Fruit fly (Drosophila melanogaster) whole organism, embryonic: Measurements from ENCODE around the gene Tre1.

Source experiments
- CG12659 ChIP-seq: fragments of 200-800 bp; sonication (Bioruptor generic); optimal IDR thresholded peaks from 3 replicates; lab custom pipeline; 2017; ENCODE audit warnings: mild to moderate bottlenecking, missing biosample characterization, missing genetic modification reagents, missing genetic modification characterization
- CG13894 ChIP-seq: fragments of 200-800 bp; sonication (Bioruptor generic); optimal IDR thresholded peaks from 3 replicates; lab custom pipeline; 2018; ENCODE audit warnings: missing biosample characterization, mild to moderate bottlenecking, missing genetic modification characterization, moderate library complexity
- CG15696 ChIP-seq: fragments of 200-800 bp; sonication (Bioruptor generic); optimal IDR thresholded peaks from 2 replicates; lab custom pipeline; 2019; ENCODE audit warnings: missing biosample characterization, mild to moderate bottlenecking, missing genetic modification characterization, moderate library complexity
- CG16779 ChIP-seq: fragments of 200-800 bp; sonication (Bioruptor generic); IDR thresholded peaks from 2 replicates; pipeline ENCODE4 v1.3.6; 2022; ENCODE audit warnings: missing biosample characterization, missing genetic modification characterization
- CG18262 ChIP-seq: fragments of 200-800 bp; optimal IDR thresholded peaks from 3 replicates; lab custom pipeline; 2019; ENCODE audit warnings: missing biosample characterization, mild to moderate bottlenecking, missing genetic modification characterization, moderate library complexity
- CG4707 ChIP-seq: fragments of 200-800 bp; sonication (Bioruptor generic); optimal IDR thresholded peaks from 2 replicates; lab custom pipeline; 2018; ENCODE audit warnings: missing biosample characterization, mild to moderate bottlenecking, missing genetic modification characterization, moderate library complexity
- CG6765 ChIP-seq: fragments of 200-800 bp; sonication (Bioruptor generic); optimal IDR thresholded peaks from 3 replicates; lab custom pipeline; 2017; ENCODE audit warnings: missing biosample characterization, mild to moderate bottlenecking, missing genetic modification characterization
- CG6854 ChIP-seq: fragments of 200-800 bp; sonication (Bioruptor generic); optimal IDR thresholded peaks from 3 replicates; lab custom pipeline; 2017; ENCODE audit warnings: missing biosample characterization, mild to moderate bottlenecking, missing genetic modification characterization
- Dek ChIP-seq: fragments of 200-800 bp; sonication (Bioruptor generic); optimal IDR thresholded peaks from 3 replicates; lab custom pipeline; 2019; ENCODE audit warnings: missing biosample characterization, mild to moderate bottlenecking, missing genetic modification characterization, moderate library complexity
- Pdp1 ChIP-seq, 2 experiments: fragments of 200-800 bp; sonication (Bioruptor generic); optimal IDR thresholded peaks; 3 replicates each; lab custom pipeline; 2016; ENCODE audit warnings: missing biosample characterization in 2 of 2, missing genetic modification characterization in 2 of 2, mild to moderate bottlenecking in 1 of 2, moderate library complexity in 1 of 2
- crp ChIP-seq, 2 experiments: fragments of 200-800 bp; sonication (Bioruptor generic); optimal IDR thresholded peaks; 2 replicates in 1 of 2; 3 replicates in 1 of 2; lab custom pipeline; 2017; ENCODE audit warnings: missing biosample characterization in 2 of 2, missing genetic modification characterization in 2 of 2, mild to moderate bottlenecking in 1 of 2, moderate library complexity in 1 of 2
- grn ChIP-seq: fragments of 200-800 bp; sonication (Bioruptor generic); optimal IDR thresholded peaks from 3 replicates; lab custom pipeline; 2017; ENCODE audit warnings: missing biosample characterization, missing genetic modification characterization
- jumu ChIP-seq: fragments of 200-800 bp; sonication (Bioruptor generic); optimal IDR thresholded peaks from 3 replicates; lab custom pipeline; 2016; ENCODE audit warnings: missing biosample characterization, missing genetic modification characterization
- tll ChIP-seq, 2 experiments: fragments of 200-800 bp in 1 of 2; fragments of >200 bp in 1 of 2; sonication (Bioruptor generic) in 1 of 2; optimal IDR thresholded peaks; 2 replicates each; lab custom pipeline; 2017 to 2019; ENCODE audit warnings: missing biosample characterization in 2 of 2, missing genetic modification characterization in 2 of 2, mild to moderate bottlenecking in 1 of 2, moderate library complexity in 1 of 2

DNA sequence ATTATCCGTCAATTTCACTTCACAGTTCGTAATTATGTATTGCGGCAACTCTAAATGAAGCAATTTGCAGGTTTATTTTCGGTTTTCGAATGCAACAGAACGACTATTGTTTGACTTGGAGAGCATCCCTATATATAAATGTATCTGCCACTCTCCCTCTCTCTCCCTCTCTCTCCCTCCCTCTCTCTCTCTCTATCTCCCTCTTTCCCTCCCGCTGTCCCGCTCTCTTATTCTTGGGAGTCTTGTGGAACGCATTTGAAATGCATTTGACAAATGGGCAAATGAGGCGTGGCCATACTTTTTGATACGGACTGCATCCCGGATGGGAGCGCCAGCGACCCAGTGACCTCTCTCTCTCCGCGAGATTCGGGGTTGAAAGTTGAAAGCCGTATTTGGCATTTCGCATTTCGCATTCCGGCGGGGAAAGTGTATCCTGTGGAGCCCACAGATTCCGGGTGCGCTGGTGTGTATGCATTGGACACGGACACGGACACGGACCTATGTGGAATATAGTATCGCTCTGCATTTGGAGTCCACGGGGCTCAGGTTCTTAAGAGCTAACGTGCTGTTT is 43.2 kb downstream of the Tre1 start:
- no peak for TF ChIP-seq CG15696 (tag; lab: Kevin White, UChicago)
- no peak for TF ChIP-seq CG4707 (GFP tag; lab: Kevin White, UChicago)
- TF ChIP-seq Dek (tag; lab: Kevin White, UChicago), result no peak
- TF ChIP-seq CG12659 (GFP tag; lab: Kevin White, UChicago), result no peak
- TF ChIP-seq grn (GFP tag; lab: Kevin White, UChicago), result no peak
- TF ChIP-seq CG6765 (GFP tag; lab: Kevin White, UChicago), result no peak
- TF ChIP-seq CG13894 (tag; lab: Kevin White, UChicago), result no peak
- no peak for TF ChIP-seq CG18262
- TF ChIP-seq CG16779 (GFP tag; lab: Robert Waterston, UW), result no peak
- no peak for TF ChIP-seq Pdp1 (GFP tag; optimal IDR thresholded peaks at IDR 0.05; lab: Kevin White, UChicago)
- no peak for TF ChIP-seq tll (GFP tag; optimal IDR thresholded peaks at IDR 0.05; lab: Kevin White, UChicago)
- TF ChIP-seq crp (GFP tag; optimal IDR thresholded peaks at IDR 0.05; lab: Kevin White, UChicago), result no peak
- TF ChIP-seq CG6854 (GFP tag; lab: Kevin White, UChicago), result no peak
- no peak for TF ChIP-seq jumu (GFP tag; lab: Kevin White, UChicago)
